Fruit fly (Drosophila melanogaster): ENCODE measurements around the gene CG10654.

CG10654 gene

DNA sequence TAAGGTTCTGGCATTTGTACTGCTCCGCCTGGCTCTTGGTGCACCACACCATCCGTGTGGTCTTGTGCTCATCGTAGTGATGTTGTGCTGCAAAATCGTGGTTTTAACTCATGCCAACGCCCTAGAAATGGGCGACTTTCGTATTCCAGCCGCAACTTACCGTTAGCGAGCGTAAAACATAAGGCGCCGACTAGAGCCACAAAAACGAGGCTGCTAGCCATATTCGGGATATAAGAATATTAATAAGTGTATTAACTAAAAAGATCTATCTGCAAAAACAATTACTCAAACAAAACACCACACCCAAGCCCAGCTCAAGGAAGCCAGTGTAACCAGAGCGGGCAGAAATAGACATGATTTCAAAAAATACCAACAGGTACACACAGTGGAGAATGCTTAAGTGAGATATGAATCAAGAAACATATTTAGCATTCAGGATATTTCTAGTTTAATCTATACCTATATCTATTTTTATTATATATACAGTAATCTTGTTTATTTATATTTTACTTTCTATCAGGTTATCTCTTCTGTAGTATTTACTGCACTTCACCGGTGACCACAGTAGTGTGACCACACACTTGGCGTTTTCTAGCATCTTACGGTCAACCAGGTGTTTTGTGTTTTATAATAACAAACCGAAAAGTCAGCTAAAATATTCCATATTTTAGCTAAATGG lies 25.9 kb upstream of the CG10654 start, which contains the start of the genes Tsf2 and CG34242 (continued):
- TF ChIP-seq bsh (GFP tag; optimal IDR thresholded peaks at IDR 0.05) (peak in 1 of 2 experiments; percentile 14), CG11456 (GFP tag; IDR thresholded peaks at IDR 0.05) (peak; percentile 94), vnd (GFP tag; IDR thresholded peaks at IDR 0.05; ENCODE audit: partially characterized antibody) (no peak), vvl (GFP tag; IDR thresholded peaks at IDR 0.05) (peak; percentile 96), Sox100B (GFP tag; optimal IDR thresholded peaks at IDR 0.05) (no peak), Scr (GFP tag; IDR thresholded peaks at IDR 0.05; ENCODE audit: partially characterized antibody) (no peak; the same call in 1 of the 2 replicates), BEAF-32 (GFP tag; optimal IDR thresholded peaks at IDR 0.05) (no peak), odd (GFP tag; optimal IDR thresholded peaks at IDR 0.05) (no peak), yki (optimal IDR thresholded peaks at IDR 0.05) (no peak), CG2875 (GFP tag; optimal IDR thresholded peaks at IDR 0.05) (no peak), Ravus (GFP tag; IDR thresholded peaks at IDR 0.05) (peak; percentile 50; the same call in 1 of the 2 replicates), tll (GFP tag; optimal IDR thresholded peaks at IDR 0.05) (no peak), cad (GFP tag; optimal IDR thresholded peaks at IDR 0.05) (no peak), CG14710 (tag; optimal IDR thresholded peaks at IDR 0.05) (peak; percentile 91), CG1603 (tag; optimal IDR thresholded peaks at IDR 0.05) (no peak), CG31365 (tag; optimal IDR thresholded peaks at IDR 0.05) (peak; percentile 16), C15 (GFP tag; IDR thresholded peaks at IDR 0.05) (peak; percentile 79), ara (GFP tag; IDR thresholded peaks at IDR 0.05) (peak; percentile 95), CG31388 (GFP tag; optimal IDR thresholded peaks at IDR 0.05) (peak; percentile 81), ro (GFP tag; IDR thresholded peaks at IDR 0.05) (peak; percentile 89), sisA (GFP tag; IDR thresholded peaks at IDR 0.05) (peak; percentile 96), CG2129 (GFP tag; IDR thresholded peaks at IDR 0.05; ENCODE audit: partially characterized antibody) (no peak), MESR4 (GFP tag; optimal IDR thresholded peaks at IDR 0.05) (peak; percentile 52), unpg (GFP tag; optimal IDR thresholded peaks at IDR 0.05) (peak; percentile 64), Taf1 (GFP tag; IDR thresholded peaks at IDR 0.05) (peak; percentile 87), zf30C (GFP tag; optimal IDR thresholded peaks at IDR 0.05) (no peak), CG8388 (GFP tag; optimal IDR thresholded peaks at IDR 0.05) (peak; percentile 42), bcd (GFP tag; optimal IDR thresholded peaks at IDR 0.05) (peak; percentile 80), emc (GFP tag; optimal IDR thresholded peaks at IDR 0.05) (no peak), CG2712 (tag; optimal IDR thresholded peaks at IDR 0.05) (peak; percentile 89), dimm (GFP tag; IDR thresholded peaks at IDR 0.05) (peak; percentile 87), stwl (tag; optimal IDR thresholded peaks at IDR 0.05) (peak; percentile 58), Hr3 (GFP tag; optimal IDR thresholded peaks at IDR 0.05) (no peak), CG16863 (GFP tag; optimal IDR thresholded peaks at IDR 0.05) (no peak), CG2678 (tag; optimal IDR thresholded peaks at IDR 0.05) (peak; percentile 93), CG6689 (GFP tag; IDR thresholded peaks at IDR 0.05) (peak; percentile 97), chm (GFP tag; IDR thresholded peaks at IDR 0.05) (no peak), CG1832 (GFP tag; optimal IDR thresholded peaks at IDR 0.05) (no peak), dati (GFP tag; IDR thresholded peaks at IDR 0.05) (no peak), CG17829 (tag; optimal IDR thresholded peaks at IDR 0.05) (peak; percentile 83), CG8478 (optimal IDR thresholded peaks at IDR 0.05) (no peak), CG10959 (GFP tag; IDR thresholded peaks at IDR 0.05) (peak; percentile 68), Camta (GFP tag; optimal IDR thresholded peaks at IDR 0.05) (no peak), shn (GFP tag; optimal IDR thresholded peaks at IDR 0.05) (no peak), CG15479 (GFP tag; optimal IDR thresholded peaks at IDR 0.05) (no peak), CG9932 (GFP tag; IDR thresholded peaks at IDR 0.05) (peak; percentile 96), Ada2b (GFP tag; IDR thresholded peaks at IDR 0.05) (peak; percentile 95), CkIIα-i1 (GFP tag; IDR thresholded peaks at IDR 0.05) (no peak), da (GFP tag; optimal IDR thresholded peaks at IDR 0.05) (no peak), CG15269 (tag; optimal IDR thresholded peaks at IDR 0.05) (no peak)
